Worm (Caenorhabditis elegans) whole organism, L4 larva: Measurements from ENCODE around the gene egg-3.

Source experiments
- F37D6.2 ChIP-seq: sonication (generic microtip); optimal IDR thresholded peaks from 2 replicates; lab custom pipeline; 2016; ENCODE audit warnings: mild to moderate bottlenecking, missing genetic modification characterization, missing compliant biosample characterization
- F44E2.7 ChIP-seq: fragments of 200-800 bp; sonication (Bioruptor generic); IDR thresholded peaks from 2 replicates; pipeline ENCODE4 v2.1.2; 2022; ENCODE audit warnings: missing genetic modification characterization, missing compliant biosample characterization
- T26A8.4 ChIP-seq: fragments of 200-800 bp; sonication (Bioruptor generic); IDR thresholded peaks from 2 replicates; pipeline ENCODE4 v1.3.6; 2022; ENCODE audit warnings: missing genetic modification characterization, missing compliant biosample characterization
- Y105C5A.15 ChIP-seq: fragments of 200-800 bp; sonication (Bioruptor generic); IDR thresholded peaks from 2 replicates; pipeline ENCODE4 v1.3.6; 2022; ENCODE audit warnings: missing genetic modification characterization, missing compliant biosample characterization
- ZK337.2 ChIP-seq: fragments of 200-800 bp; sonication (Bioruptor generic); IDR thresholded peaks from 2 replicates; pipeline ENCODE4 v1.3.6; 2022; ENCODE audit warnings: missing genetic modification reagents, missing genetic modification characterization, missing compliant biosample characterization
- aha-1 ChIP-seq: fragments of 150-350 bp; peaks from one replicate; lab custom pipeline; 2014; ENCODE audit warnings: missing biosample characterization, missing genetic modification characterization
- attf-4 ChIP-seq: sonication (generic microtip); optimal IDR thresholded peaks from 3 replicates; lab custom pipeline; 2017; ENCODE audit warnings: missing biosample characterization, missing genetic modification characterization
- ceh-20 ChIP-seq: fragments of 200-800 bp; sonication (Bioruptor generic); IDR thresholded peaks from 2 replicates; pipeline ENCODE4 v1.3.6; 2022; ENCODE audit warnings: missing genetic modification reagents, missing genetic modification characterization, missing compliant biosample characterization
- ceh-44 ChIP-seq: fragments of 200-800 bp; sonication (Bioruptor generic); IDR thresholded peaks from 2 replicates; pipeline ENCODE4 v1.3.6; 2022; ENCODE audit warnings: missing genetic modification reagents, missing genetic modification characterization, missing compliant biosample characterization
- ceh-62 ChIP-seq: sonication (generic microtip); optimal IDR thresholded peaks from 2 replicates; lab custom pipeline; 2017; ENCODE audit warnings: missing biosample characterization, missing genetic modification characterization
- ces-1 ChIP-seq: fragments of 150-350 bp; sonication (generic microtip); optimal IDR thresholded peaks from 4 replicates; lab custom pipeline; 2014; ENCODE audit warnings: missing biosample characterization, missing genetic modification reagents, missing genetic modification characterization
- cey-2 ChIP-seq: sonication (generic microtip); optimal IDR thresholded peaks from 3 replicates; lab custom pipeline; 2017; ENCODE audit warnings: missing genetic modification characterization, mild to moderate bottlenecking, missing compliant biosample characterization, antibody characterized with exemption, borderline replicate concordance; ENCODE audit not compliant: insufficient read depth
- daf-16 ChIP-seq, 3 experiments: sonication (generic microtip); optimal IDR thresholded peaks; 2 replicates each; lab custom pipeline; 2016 to 2017; ENCODE audit warnings: missing genetic modification characterization in 3 of 3, missing genetic modification reagents in 3 of 3, mild to moderate bottlenecking in 2 of 3, missing compliant biosample characterization in 2 of 3, missing biosample characterization in 1 of 3, moderate library complexity in 1 of 3
- daf-19 ChIP-seq: fragments of 200-800 bp; sonication (Bioruptor generic); conservative IDR thresholded peaks from 2 replicates; pipeline ENCODE4 v1.3.6; 2022; ENCODE audit warnings: missing genetic modification characterization, missing compliant biosample characterization
- dmd-6 ChIP-seq: fragments of 200-800 bp; sonication (Bioruptor generic); IDR thresholded peaks from 2 replicates; pipeline ENCODE4 v1.3.6; 2022; ENCODE audit warnings: missing genetic modification reagents, missing genetic modification characterization, missing compliant biosample characterization
- dpl-1 ChIP-seq: fragments of 150-350 bp; optimal IDR thresholded peaks from 2 replicates; lab custom pipeline; 2014; ENCODE audit warnings: missing biosample characterization, missing genetic modification reagents, missing genetic modification characterization
- egl-27 ChIP-seq: sonication (generic microtip); optimal IDR thresholded peaks from 3 replicates; lab custom pipeline; 2017; ENCODE audit warnings: missing biosample characterization, missing genetic modification reagents, missing genetic modification characterization
- egl-43 ChIP-seq: fragments of 200-800 bp; sonication (Bioruptor generic); IDR thresholded peaks from 2 replicates; pipeline ENCODE4 v1.3.6; 2022; ENCODE audit warnings: missing genetic modification reagents, missing genetic modification characterization, missing compliant biosample characterization
- fkh-10 ChIP-seq: fragments of 150-350 bp; optimal IDR thresholded peaks from 2 replicates; lab custom pipeline; 2014; ENCODE audit warnings: missing biosample characterization, missing genetic modification reagents, missing genetic modification characterization
- hlh-11 ChIP-seq: fragments of 200-800 bp; sonication (Bioruptor generic); optimal IDR thresholded peaks from 2 replicates; lab custom pipeline; 2018; ENCODE audit warnings: mild to moderate bottlenecking, missing genetic modification characterization, missing compliant biosample characterization
- hlh-30 ChIP-seq: sonication (generic microtip); optimal IDR thresholded peaks from 2 replicates; lab custom pipeline; 2017; ENCODE audit warnings: antibody characterized with exemption, mild to moderate bottlenecking, missing genetic modification characterization, missing compliant biosample characterization; ENCODE audit not compliant: insufficient read depth
- lin-1 ChIP-seq: fragments of 200-800 bp; sonication (Bioruptor generic); IDR thresholded peaks from 2 replicates; pipeline ENCODE4 v1.3.6; 2022; ENCODE audit warnings: missing genetic modification reagents, missing genetic modification characterization, missing compliant biosample characterization
- lin-13 ChIP-seq: fragments of 150-350 bp; optimal IDR thresholded peaks from 2 replicates; lab custom pipeline; 2014; ENCODE audit warnings: missing biosample characterization, missing genetic modification reagents, missing genetic modification characterization
- lin-38 ChIP-seq: fragments of 200-800 bp; sonication (Bioruptor generic); IDR thresholded peaks from 2 replicates; pipeline ENCODE4 v1.3.6; 2022; ENCODE audit warnings: missing genetic modification reagents, missing genetic modification characterization, missing compliant biosample characterization
- lir-3 ChIP-seq: sonication (generic microtip); optimal IDR thresholded peaks from 2 replicates; lab custom pipeline; 2016; ENCODE audit warnings: mild to moderate bottlenecking, missing genetic modification characterization, missing compliant biosample characterization
- mdt-29 ChIP-seq: fragments of 200-800 bp; sonication (Bioruptor generic); IDR thresholded peaks from 2 replicates; pipeline ENCODE4 v1.3.6; 2022; ENCODE audit warnings: missing genetic modification reagents, missing genetic modification characterization, missing compliant biosample characterization
- nhr-11 ChIP-seq: fragments of 150-350 bp; optimal IDR thresholded peaks from 2 replicates; lab custom pipeline; 2014; ENCODE audit warnings: missing biosample characterization, missing genetic modification characterization
- nhr-237 ChIP-seq: sonication (generic microtip); optimal IDR thresholded peaks from 2 replicates; lab custom pipeline; 2017; ENCODE audit warnings: missing biosample characterization, missing genetic modification characterization
- nhr-25 ChIP-seq: sonication (generic microtip); optimal IDR thresholded peaks from 2 replicates; lab custom pipeline; 2017; ENCODE audit warnings: missing genetic modification characterization, mild to moderate bottlenecking, missing compliant biosample characterization, antibody characterized with exemption, moderate library complexity, borderline replicate concordance; ENCODE audit not compliant: insufficient read depth
- nhr-42 ChIP-seq: fragments of 200-800 bp; sonication (Bioruptor generic); IDR thresholded peaks from 2 replicates; pipeline ENCODE4 v1.3.6; 2022; ENCODE audit warnings: missing genetic modification characterization, missing compliant biosample characterization
- nhr-77 ChIP-seq: fragments of 150-350 bp; optimal IDR thresholded peaks from 2 replicates; lab custom pipeline; 2014; ENCODE audit warnings: missing biosample characterization, missing genetic modification characterization
- pqm-1 ChIP-seq: sonication (generic microtip); optimal IDR thresholded peaks from 2 replicates; lab custom pipeline; 2017; ENCODE audit warnings: missing biosample characterization, missing genetic modification characterization
- saeg-2 ChIP-seq: fragments of 200-800 bp; sonication (Bioruptor generic); IDR thresholded peaks from 2 replicates; pipeline ENCODE4 v1.3.6; 2022; ENCODE audit warnings: missing genetic modification reagents, missing genetic modification characterization, missing compliant biosample characterization
- sdz-12 ChIP-seq: fragments of 200-800 bp; sonication (Bioruptor generic); optimal IDR thresholded peaks from 2 replicates; lab custom pipeline; 2018; ENCODE audit warnings: mild to moderate bottlenecking, missing genetic modification characterization, missing compliant biosample characterization
- snpc-1.2 ChIP-seq: fragments of 200-800 bp; sonication (Bioruptor generic); IDR thresholded peaks from 2 replicates; pipeline ENCODE4 v1.3.6; 2022; ENCODE audit warnings: missing genetic modification reagents, missing genetic modification characterization, missing compliant biosample characterization
- snpc-4 ChIP-seq: fragments of 150-350 bp; optimal IDR thresholded peaks from 2 replicates; lab custom pipeline; 2014; ENCODE audit warnings: missing biosample characterization, missing genetic modification characterization
- spr-1 ChIP-seq: sonication (generic microtip); optimal IDR thresholded peaks from 2 replicates; lab custom pipeline; 2016; ENCODE audit warnings: mild to moderate bottlenecking, missing genetic modification characterization, missing compliant biosample characterization
- spr-3 ChIP-seq: fragments of 200-800 bp; sonication (Bioruptor generic); optimal IDR thresholded peaks from 2 replicates; lab custom pipeline; 2018; ENCODE audit warnings: mild to moderate bottlenecking, missing genetic modification characterization, missing compliant biosample characterization
- tag-97 ChIP-seq: fragments of 200-800 bp; sonication (Bioruptor generic); IDR thresholded peaks from 2 replicates; pipeline ENCODE4 v1.3.6; 2022; ENCODE audit warnings: missing genetic modification characterization, missing compliant biosample characterization
- unc-39 ChIP-seq: sonication (generic microtip); optimal IDR thresholded peaks from 2 replicates; lab custom pipeline; 2017; ENCODE audit warnings: missing biosample characterization, missing genetic modification characterization
- unc-62 ChIP-seq, 3 experiments: fragments of 150-350 bp in 1 of 3; sonication (generic microtip); optimal IDR thresholded peaks in 2 of 3; peaks in 1 of 3; 1 replicate in 1 of 3; 2 replicates in 2 of 3; lab custom pipeline; 2014 to 2017; ENCODE audit warnings: missing biosample characterization in 3 of 3, missing genetic modification characterization in 3 of 3, missing genetic modification reagents in 3 of 3, missing genotype in 1 of 3
- vab-7 ChIP-seq: fragments of 200-800 bp; sonication (Bioruptor generic); IDR thresholded peaks from 2 replicates; pipeline ENCODE4 v1.3.6; 2022; ENCODE audit warnings: missing genetic modification reagents, missing genetic modification characterization, missing compliant biosample characterization
- zag-1 ChIP-seq: fragments of 150-350 bp; optimal IDR thresholded peaks from 2 replicates; lab custom pipeline; 2014; ENCODE audit warnings: missing biosample characterization, missing genetic modification characterization
- zfp-3 ChIP-seq: fragments of 200-800 bp; sonication (Bioruptor generic); conservative IDR thresholded peaks from 2 replicates; pipeline ENCODE4 v1.3.6; 2022; ENCODE audit warnings: missing genetic modification reagents, missing genetic modification characterization, missing compliant biosample characterization
- ztf-11 ChIP-seq: fragments of 150-350 bp; optimal IDR thresholded peaks from 2 replicates; lab custom pipeline; 2014; ENCODE audit warnings: missing biosample characterization, missing genetic modification characterization

Gene egg-3

DNA sequence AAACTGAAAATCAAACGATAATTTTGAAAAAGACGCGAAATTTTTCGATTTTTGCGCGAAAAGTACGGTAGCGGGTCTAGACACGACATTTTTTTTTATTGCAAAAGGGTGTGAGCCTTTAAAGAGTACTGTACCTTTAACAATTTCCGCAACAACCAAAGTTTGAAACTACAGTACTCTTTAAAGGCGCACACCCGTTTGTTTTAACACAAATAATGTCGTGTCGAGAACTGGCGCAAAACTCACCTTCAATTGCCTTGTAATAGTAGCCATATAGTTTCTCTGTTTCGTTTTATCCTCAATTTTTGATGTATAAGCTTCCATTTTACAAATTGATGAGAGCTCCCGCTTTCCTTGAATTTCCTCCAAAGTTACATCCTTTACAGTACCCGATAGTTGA, 1.0 kb upstream of the egg-3 start:
- TF ChIP-seq lin-1 (GFP tag; lab: Robert Waterston, UW) (no peak), aha-1 (tag; lab: Kevin White, UChicago) (peak; percentile 91)

DNA sequence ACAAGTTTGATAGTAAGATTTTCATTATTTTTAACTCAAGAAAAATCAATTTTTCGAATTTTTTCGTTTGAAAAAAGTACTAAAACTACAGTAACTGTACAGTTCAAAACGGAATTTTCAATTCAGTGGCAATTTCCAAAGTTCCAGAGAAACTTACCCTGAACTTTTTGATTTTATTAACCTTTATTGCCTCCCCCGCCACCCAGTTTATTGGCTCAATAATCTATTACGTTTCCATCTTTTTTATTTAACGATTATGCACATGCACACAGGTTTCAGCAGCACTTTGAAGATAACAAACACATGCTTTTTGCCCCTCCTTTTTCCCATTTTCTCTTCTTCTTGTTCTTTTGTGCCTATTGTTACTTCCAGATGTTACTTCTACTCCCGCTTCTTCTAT, 3.6 kb downstream of the egg-3 start, which contains the start of gene lurp-1:
lurp-1 (plus strand) TSS at position 301 of the 400 bp plus-strand sequence.
- TF ChIP-seq zag-1 (no peak), egl-43 (GFP tag; lab: Robert Waterston, UW) (no peak), pqm-1 (peak; percentile 13), ztf-11 (tag; lab: Kevin White, UChicago) (no peak), ceh-20 (GFP tag; lab: Robert Waterston, UW) (no peak), nhr-42 (GFP tag; lab: Robert Waterston, UW) (no peak), attf-4 (tag; lab: Kevin White, UChicago) (no peak), ceh-44 (GFP tag; lab: Robert Waterston, UW) (no peak), nhr-25 (tag; lab: Kevin White, UChicago) (no peak), spr-3 (GFP tag; lab: Kevin White, UChicago) (no peak), mdt-29 (GFP tag; lab: Robert Waterston, UW) (no peak), lir-3 (tag; lab: Kevin White, UChicago) (no peak), unc-62 (GFP tag; optimal IDR thresholded peaks at IDR 0.05 in 1 of 2; lab: Kevin White, UChicago) (peak in 1 of 2 experiments; percentile 41), unc-62 (tag; optimal IDR thresholded peaks at IDR 0.05; lab: Kevin White, UChicago) (no peak)

DNA sequence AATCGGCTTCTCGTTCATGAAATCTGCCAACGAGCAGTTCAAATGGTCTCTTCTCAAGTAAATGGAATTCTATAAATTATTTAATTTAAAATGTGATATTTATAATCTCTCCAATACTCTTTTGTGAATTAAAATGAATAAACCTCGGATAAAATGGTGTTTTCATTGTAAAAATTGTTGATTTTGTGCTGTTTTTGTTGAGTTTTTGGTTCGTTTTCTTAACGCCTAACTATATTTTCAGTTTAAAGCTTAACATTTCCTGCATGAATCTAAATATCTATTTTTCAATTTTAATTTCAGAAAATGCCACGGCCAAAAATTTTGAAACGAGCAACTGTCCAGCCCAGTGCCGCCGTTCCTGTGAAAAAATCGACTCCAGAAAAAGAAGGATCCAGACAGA, 10.6 kb downstream of the egg-3 start, which contains the start of gene orc-2:
orc-2 (plus strand) TSS at position 301 of the 400 bp plus-strand sequence.
- TF ChIP-seq lin-38 (GFP tag; lab: Robert Waterston, UW) (0 out of 2 replicates have a peak, but pooled peaks have one; percentile 10), T26A8.4 (no peak)

DNA sequence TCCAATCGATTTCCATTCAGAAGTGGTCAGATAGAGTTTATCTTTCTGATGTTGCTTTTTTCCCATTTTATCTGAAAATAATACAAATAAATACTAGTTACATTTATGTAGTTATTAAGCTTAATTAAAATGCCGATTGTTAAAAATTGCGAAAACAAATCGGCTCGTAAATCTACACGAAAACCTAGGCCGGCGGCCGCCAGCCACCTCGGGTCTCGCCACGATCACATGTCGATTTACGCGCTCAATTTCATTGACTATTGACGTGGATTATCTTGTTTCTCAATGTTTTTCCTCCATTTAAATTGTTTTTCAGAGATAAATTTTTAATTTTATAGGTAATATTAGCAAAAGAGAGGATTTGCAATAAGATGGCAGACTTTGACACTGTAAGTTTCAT, 11.7 kb downstream of the egg-3 start, which contains the start of the genes cyn-4 and copz-1:
cyn-4 (minus strand) TSS at position 71 of the 400 bp plus-strand sequence.
copz-1 (plus strand) TSS at position 339 of the 400 bp plus-strand sequence.
- peak; percentile 10 for TF ChIP-seq spr-1 (tag; lab: Kevin White, UChicago)
- peak; percentile 32; the same call in 1 of the 2 replicates for TF ChIP-seq dmd-6 (GFP tag; lab: Robert Waterston, UW)
- no peak for TF ChIP-seq nhr-237
- peak; percentile 81 for TF ChIP-seq aha-1 (tag; lab: Kevin White, UChicago)
- no peak for TF ChIP-seq ceh-62 (tag; lab: Kevin White, UChicago)
- TF ChIP-seq ZK337.2 = peak; percentile 76
- TF ChIP-seq vab-7 (GFP tag; lab: Robert Waterston, UW) = no peak
- TF ChIP-seq spr-3 (GFP tag; lab: Kevin White, UChicago) = no peak
- TF ChIP-seq Y105C5A.15 (GFP tag; lab: Robert Waterston, UW) = no peak
- no peak for TF ChIP-seq nhr-11
- no peak for TF ChIP-seq saeg-2 (GFP tag; lab: Robert Waterston, UW)
- peak; percentile 80 for TF ChIP-seq hlh-30
- TF ChIP-seq ces-1 = peak; percentile 0
- TF ChIP-seq unc-39 = no peak
- peak; percentile 68 for TF ChIP-seq hlh-11
- no peak for TF ChIP-seq zfp-3 (GFP tag; lab: Robert Waterston, UW)
- no peak for TF ChIP-seq sdz-12 (GFP tag; lab: Kevin White, UChicago)
- TF ChIP-seq snpc-1.2 (GFP tag; lab: Robert Waterston, UW) = no peak
- no peak for TF ChIP-seq cey-2 (tag; lab: Kevin White, UChicago)
- TF ChIP-seq egl-27 = no peak
- no peak for TF ChIP-seq daf-16 (GFP tag; optimal IDR thresholded peaks at IDR 0.05; lab: Kevin White, UChicago)
- TF ChIP-seq daf-16 (tag; optimal IDR thresholded peaks at IDR 0.05; lab: Kevin White, UChicago) = peak; percentile 51
- TF ChIP-seq F37D6.2 (tag; lab: Kevin White, UChicago) = peak; percentile 23
- TF ChIP-seq tag-97 (GFP tag; lab: Robert Waterston, UW) = no peak
- TF ChIP-seq snpc-4 (tag; lab: Kevin White, UChicago) = no peak
- peak; percentile 49 for TF ChIP-seq fkh-10 (GFP tag; lab: Kevin White, UChicago)
- TF ChIP-seq daf-19 (GFP tag; lab: Robert Waterston, UW) = no peak
- TF ChIP-seq nhr-77 = peak; percentile 3
- peak; percentile 38 for TF ChIP-seq lin-13 (GFP tag; lab: Kevin White, UChicago)
- peak; percentile 81 for TF ChIP-seq dpl-1 (GFP tag; lab: Kevin White, UChicago)
- no peak for TF ChIP-seq F44E2.7
- no peak for TF ChIP-seq unc-62 (GFP tag; optimal IDR thresholded peaks at IDR 0.05 in 1 of 2; lab: Kevin White, UChicago)
- TF ChIP-seq unc-62 (tag; optimal IDR thresholded peaks at IDR 0.05; lab: Kevin White, UChicago) = no peak
